Worm (Caenorhabditis elegans): ENCODE results near the gene srb-1.

srb-1 gene

ce11 chrII:5178609-5179008, 7.8 kb upstream of the srb-1 start (continued):
- TF ChIP-seq nhr-27 (tag; optimal IDR thresholded peaks at IDR 0.05): no peak
- peak; percentile 44; the same call in 1 of the 2 replicates for TF ChIP-seq B0336.3 (GFP tag; IDR thresholded peaks at IDR 0.05)
- no peak for TF ChIP-seq cebp-1 (GFP tag; IDR thresholded peaks at IDR 0.05)
- TF ChIP-seq cebp-1 (tag; optimal IDR thresholded peaks at IDR 0.05): peak; percentile 18
- no peak for TF ChIP-seq lin-26 (GFP tag; IDR thresholded peaks at IDR 0.05)
- TF ChIP-seq let-607 (tag; optimal IDR thresholded peaks at IDR 0.05): peak in 1 of 2 experiments; percentile 7
- no peak for TF ChIP-seq mel-28 (tag; optimal IDR thresholded peaks at IDR 0.05; ENCODE audit: borderline replicate concordance)
- peak; percentile 80 for TF ChIP-seq repo-1 (tag; optimal IDR thresholded peaks at IDR 0.05)
- 0 out of 2 replicates have a peak, but pooled peaks have one; percentile 20 for TF ChIP-seq pbrm-1 (GFP tag; IDR thresholded peaks at IDR 0.05)
- TF ChIP-seq sptf-2 (GFP tag; optimal IDR thresholded peaks at IDR 0.05): no peak

- TF ChIP-seq mes-4 (tag; optimal IDR thresholded peaks at IDR 0.05) (no peak), F37B4.10 (GFP tag; IDR thresholded peaks at IDR 0.05) (no peak)
Observed at ce11 chrII:5177902-5178301, 7.1 kb upstream of the srb-1 start, which contains the start of gene C27D6.12. TSS of gene C27D6.12 (minus strand) at chrII:5178002.

ce11 chrII:5176934-5177333, 6.1 kb upstream of the srb-1 start:
- no peak for TF ChIP-seq F49E8.2 (tag; optimal IDR thresholded peaks at IDR 0.05; ENCODE audit: insufficient read depth)

- TF ChIP-seq madf-8 (GFP tag; conservative IDR thresholded peaks at IDR 0.05) (no peak), aptf-3 (GFP tag; IDR thresholded peaks at IDR 0.05) (no peak), egl-44 (GFP tag; IDR thresholded peaks at IDR 0.05) (no peak), unc-62 (GFP tag; optimal IDR thresholded peaks at IDR 0.05) (no peak), snpc-3.4 (tag; optimal IDR thresholded peaks at IDR 0.05) (no peak), snpc-4 (GFP tag; optimal IDR thresholded peaks at IDR 0.05) (no peak), snpc-4 (tag; optimal IDR thresholded peaks at IDR 0.05) (no peak), mxl-1 (tag; optimal IDR thresholded peaks at IDR 0.05) (no peak), repo-1 (tag; optimal IDR thresholded peaks at IDR 0.05) (no peak), hmg-1.2 (GFP tag; IDR thresholded peaks at IDR 0.05) (no peak), lag-1 (GFP tag; IDR thresholded peaks at IDR 0.05) (no peak), ceh-27 (GFP tag; optimal IDR thresholded peaks at IDR 0.05) (no peak), snpc-1.1 (tag; optimal IDR thresholded peaks at IDR 0.05; ENCODE audit: insufficient read depth) (no peak), chd-7 (tag; optimal IDR thresholded peaks at IDR 0.05) (no peak), lsl-1 (GFP tag; optimal IDR thresholded peaks at IDR 0.05) (no peak), F23B12.7 (tag; optimal IDR thresholded peaks at IDR 0.05; ENCODE audit: insufficient read depth) (no peak)
Observed at ce11 chrII:5174370-5174769, 3.5 kb upstream of the srb-1 start, which contains the start of gene C27D6.3. TSS of gene C27D6.3 (minus strand) at chrII:5174470.

DNA sequence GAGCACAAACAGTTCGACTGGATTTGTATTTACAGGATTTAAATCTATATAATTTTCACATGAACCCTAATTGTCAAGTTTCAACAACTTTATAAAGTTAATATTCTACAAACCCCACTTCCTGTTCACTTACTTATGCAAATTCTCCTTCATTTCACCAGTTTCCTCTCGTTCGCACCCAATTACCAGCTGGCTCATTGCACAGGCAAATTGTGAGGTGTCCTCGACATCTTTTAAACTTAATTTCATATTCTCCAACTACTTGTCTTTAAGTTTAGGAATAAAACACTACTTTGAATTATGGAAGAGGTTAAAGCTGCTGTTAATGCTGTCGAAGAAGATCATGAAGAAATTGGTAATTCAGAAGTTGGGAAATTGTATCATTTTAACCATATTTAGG, 1.6 kb upstream of the srb-1 start, which contains the start of gene C27D6.1:
TSS of gene C27D6.1 (plus strand) at position 301 of the 400 bp plus-strand sequence.
- TF ChIP-seq egl-44 (GFP tag; IDR thresholded peaks at IDR 0.05): no peak
- TF ChIP-seq lin-35 (GFP tag; optimal IDR thresholded peaks at IDR 0.05): no peak
- no peak for TF ChIP-seq bed-2 (GFP tag; IDR thresholded peaks at IDR 0.05)
- TF ChIP-seq lin-40 (tag; optimal IDR thresholded peaks at IDR 0.05): no peak
- TF ChIP-seq B0035.1 (tag; optimal IDR thresholded peaks at IDR 0.05): no peak

All from whole organism, young adult.